Worm (Caenorhabditis elegans): ENCODE data around the gene nkb-3.

Gene nkb-3

DNA sequence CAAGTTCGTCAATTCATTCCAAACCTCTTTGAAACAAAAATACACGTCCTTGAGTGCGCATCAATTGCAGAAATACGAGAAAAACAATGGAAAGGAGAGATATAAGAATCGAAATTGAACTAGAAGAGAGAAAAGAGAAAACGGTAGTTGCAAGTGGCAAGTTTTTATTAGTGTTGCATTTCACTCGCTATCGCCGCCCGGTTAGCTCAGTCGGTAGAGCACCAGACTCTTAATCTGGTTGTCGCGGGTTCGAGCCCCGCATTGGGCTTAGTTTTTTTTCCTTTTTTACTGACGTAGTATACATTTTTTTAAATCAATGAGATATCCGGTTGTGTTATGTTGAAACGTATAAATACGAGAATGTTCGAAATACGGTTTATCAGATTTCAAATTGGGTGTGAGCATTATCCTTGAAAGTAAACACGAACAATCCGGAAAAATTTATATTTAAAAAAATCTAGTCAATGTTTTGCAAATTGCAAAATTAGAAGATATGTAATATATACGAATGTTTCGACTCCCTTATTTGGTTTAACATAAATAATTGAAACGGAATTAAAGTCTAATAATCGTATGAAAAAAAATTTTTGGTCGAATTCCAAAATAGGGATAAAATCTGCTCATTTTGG is 11.2 kb upstream of the nkb-3 start:
- peak; percentile 65; the same call in 1 of the 2 replicates for TF ChIP-seq ZK337.2 (GFP tag; IDR thresholded peaks at IDR 0.05)
- TF ChIP-seq ceh-28 (tag; optimal IDR thresholded peaks at IDR 0.05), result no peak
- peak; percentile 59; the same call in 1 of the 2 replicates for TF ChIP-seq Y48G9A.11 (GFP tag; IDR thresholded peaks at IDR 0.05)
- TF ChIP-seq ceh-20 (GFP tag; IDR thresholded peaks at IDR 0.05), result peak; percentile 73; the same call in 1 of the 2 replicates
- no peak for TF ChIP-seq ama-1 (optimal IDR thresholded peaks at IDR 0.05)
- TF ChIP-seq daf-19 (GFP tag; conservative IDR thresholded peaks at IDR 0.05), result 0 out of 2 replicates have a peak, but pooled peaks have one; percentile 58
- TF ChIP-seq Y5F2A.4 (GFP tag; optimal IDR thresholded peaks at IDR 0.05), result peak; percentile 7
- TF ChIP-seq spr-1 (tag; optimal IDR thresholded peaks at IDR 0.05), result peak; percentile 14
- TF ChIP-seq aha-1 (tag), result peak; percentile 81
- no peak for TF ChIP-seq hif-1 (tag; optimal IDR thresholded peaks at IDR 0.05)
- TF ChIP-seq daf-16 (GFP tag; optimal IDR thresholded peaks at IDR 0.05), result peak; percentile 14 to 72
- TF ChIP-seq daf-16 (tag; optimal IDR thresholded peaks at IDR 0.05), result peak; percentile 36
- no peak for TF ChIP-seq aly-2 (tag; optimal IDR thresholded peaks at IDR 0.05)
- no peak for TF ChIP-seq zip-11 (GFP tag; IDR thresholded peaks at IDR 0.05)
- peak; percentile 4 for TF ChIP-seq nhr-28 (tag; optimal IDR thresholded peaks at IDR 0.05)
- TF ChIP-seq dmd-8 (GFP tag; IDR thresholded peaks at IDR 0.05), result peak; percentile 75; the same call in 1 of the 2 replicates
- TF ChIP-seq unc-130 (GFP tag; optimal IDR thresholded peaks at IDR 0.05), result no peak
- peak; percentile 24; the same call in 1 of the 2 replicates for TF ChIP-seq php-3 (GFP tag; IDR thresholded peaks at IDR 0.05)
- no peak for TF ChIP-seq jun-1 (tag; optimal IDR thresholded peaks at IDR 0.05)
- TF ChIP-seq pha-4 (GFP tag; IDR thresholded peaks at IDR 0.05), result peak; percentile 82
- no peak for TF ChIP-seq pha-4 (tag; optimal IDR thresholded peaks at IDR 0.05)
- TF ChIP-seq zfp-3 (GFP tag; conservative IDR thresholded peaks at IDR 0.05), result no peak
- peak; percentile 80 for TF ChIP-seq T26A8.4 (GFP tag; IDR thresholded peaks at IDR 0.05)
- no peak for TF ChIP-seq egl-27 (tag; optimal IDR thresholded peaks at IDR 0.05)
- no peak for TF ChIP-seq attf-4 (tag; optimal IDR thresholded peaks at IDR 0.05)
- peak; percentile 44 for TF ChIP-seq dmd-6 (GFP tag; IDR thresholded peaks at IDR 0.05)
- TF ChIP-seq nhr-6 (tag; optimal IDR thresholded peaks at IDR 0.05), result peak; percentile 41
- TF ChIP-seq mep-1 (tag; optimal IDR thresholded peaks at IDR 0.05), result no peak
- peak; percentile 69; the same call in 1 of the 2 replicates for TF ChIP-seq dmd-9 (GFP tag; IDR thresholded peaks at IDR 0.05)
- TF ChIP-seq lsy-2 (tag; optimal IDR thresholded peaks at IDR 0.05), result no peak
- TF ChIP-seq ceh-62 (tag; optimal IDR thresholded peaks at IDR 0.05), result no peak
- TF ChIP-seq snpc-4 (tag; optimal IDR thresholded peaks at IDR 0.05), result no peak
- no peak for TF ChIP-seq nhr-25 (tag; optimal IDR thresholded peaks at IDR 0.05; ENCODE audit: borderline replicate concordance, insufficient read depth)
- no peak for TF ChIP-seq R02D3.7 (tag; optimal IDR thresholded peaks at IDR 0.05)
- TF ChIP-seq daf-12 (tag; optimal IDR thresholded peaks at IDR 0.05), result no peak
- TF ChIP-seq mxl-2 (GFP tag; conservative IDR thresholded peaks at IDR 0.05), result peak; percentile 69
- peak; percentile 75 for TF ChIP-seq madf-9 (GFP tag; conservative IDR thresholded peaks at IDR 0.05)
- peak; percentile 82 to 86; a peak in 3 of 4 replicates for TF ChIP-seq madf-5 (GFP tag; IDR thresholded peaks at IDR 0.05)
- no peak for TF ChIP-seq F37D6.2 (tag; optimal IDR thresholded peaks at IDR 0.05)
- TF ChIP-seq gei-8 (GFP tag; optimal IDR thresholded peaks at IDR 0.05), result no peak
- TF ChIP-seq ctbp-1 (GFP tag; IDR thresholded peaks at IDR 0.05), result peak; percentile 74
- no peak for TF ChIP-seq ceh-32 (tag; optimal IDR thresholded peaks at IDR 0.05; ENCODE audit: poor library complexity)
- TF ChIP-seq lin-38 (GFP tag; IDR thresholded peaks at IDR 0.05), result no peak; the same call in 1 of the 2 replicates
- no peak for TF ChIP-seq lin-39 (tag; optimal IDR thresholded peaks at IDR 0.05)
- TF ChIP-seq sdz-12 (GFP tag; optimal IDR thresholded peaks at IDR 0.05), result peak; percentile 15
- no peak for TF ChIP-seq nhr-76 (tag; optimal IDR thresholded peaks at IDR 0.05)
- no peak for TF ChIP-seq nhr-11 (tag; optimal IDR thresholded peaks at IDR 0.05)
- peak; percentile 36; the same call in 1 of the 2 replicates for TF ChIP-seq ceh-44 (GFP tag; IDR thresholded peaks at IDR 0.05)
- TF ChIP-seq mdt-29 (GFP tag; IDR thresholded peaks at IDR 0.05), result peak; percentile 68; the same call in 1 of the 2 replicates
- peak; percentile 12 for TF ChIP-seq lin-13 (GFP tag; optimal IDR thresholded peaks at IDR 0.05)
- no peak; the same call in 1 of the 2 replicates for TF ChIP-seq egl-43 (GFP tag; IDR thresholded peaks at IDR 0.05)
